Fruit fly (Drosophila melanogaster) whole organism, pupa: ENCODE results near the gene CG16984.

Experiments
- CG10348 ChIP-seq: fragments of 200-800 bp; sonication (Bioruptor generic); IDR thresholded peaks from 2 replicates; pipeline ENCODE4 v1.3.6; 2022; ENCODE audit warnings: missing biosample characterization, missing genetic modification characterization
- CG12605 ChIP-seq: fragments of 200-800 bp; sonication (Bioruptor generic); IDR thresholded peaks from 2 replicates; pipeline ENCODE4 v1.3.6; 2022; ENCODE audit warnings: missing biosample characterization, missing genetic modification characterization
- CG13204 ChIP-seq: fragments of 200-800 bp; sonication (Bioruptor generic); optimal IDR thresholded peaks from 2 replicates; lab custom pipeline; 2018; ENCODE audit warnings: missing biosample characterization, mild to moderate bottlenecking, missing genetic modification characterization, moderate library complexity
- CG14655 ChIP-seq: fragments of 200-800 bp; sonication (Bioruptor generic); optimal IDR thresholded peaks from 3 replicates; lab custom pipeline; 2017; ENCODE audit warnings: mild to moderate bottlenecking, missing biosample characterization, missing genetic modification reagents, missing genetic modification characterization
- CG15710 ChIP-seq: fragments of 200-800 bp; sonication (Bioruptor generic); optimal IDR thresholded peaks from 2 replicates; lab custom pipeline; 2018; ENCODE audit warnings: missing biosample characterization, mild to moderate bottlenecking, missing genetic modification characterization, moderate library complexity
- CG17806 ChIP-seq: fragments of 200-800 bp; sonication (Bioruptor generic); optimal IDR thresholded peaks from 2 replicates; lab custom pipeline; 2018; ENCODE audit warnings: missing biosample characterization, mild to moderate bottlenecking, missing genetic modification characterization, moderate library complexity
- CG32121 ChIP-seq: fragments of 200-800 bp; sonication (Bioruptor generic); IDR thresholded peaks from 2 replicates; pipeline ENCODE4 v1.3.6; 2022; ENCODE audit warnings: missing biosample characterization, missing genetic modification characterization
- CG34367 ChIP-seq: fragments of 200-800 bp; sonication (Bioruptor generic); optimal IDR thresholded peaks from 2 replicates; lab custom pipeline; 2018; ENCODE audit warnings: missing biosample characterization, mild to moderate bottlenecking, missing genetic modification characterization
- CG4496 ChIP-seq: fragments of 200-800 bp; sonication (Bioruptor generic); IDR thresholded peaks from 3 replicates; pipeline ENCODE4 v1.3.6; 2022; ENCODE audit warnings: missing biosample characterization, missing genetic modification characterization
- CG8159 ChIP-seq: fragments of 200-800 bp; sonication (Bioruptor generic); optimal IDR thresholded peaks from 3 replicates; lab custom pipeline; 2018; ENCODE audit warnings: missing biosample characterization, mild to moderate bottlenecking, missing genetic modification characterization, moderate library complexity
- CG8301 ChIP-seq: fragments of 200-800 bp; sonication (Bioruptor generic); optimal IDR thresholded peaks from 2 replicates; lab custom pipeline; 2018; ENCODE audit warnings: missing biosample characterization, mild to moderate bottlenecking, missing genetic modification characterization
- CG9948 ChIP-seq: fragments of 200-800 bp; sonication (Bioruptor generic); optimal IDR thresholded peaks from 2 replicates; lab custom pipeline; 2018; ENCODE audit warnings: missing biosample characterization, mild to moderate bottlenecking, missing genetic modification characterization, moderate library complexity
- D1 ChIP-seq: fragments of 200-800 bp; sonication (Bioruptor generic); optimal IDR thresholded peaks from 2 replicates; lab custom pipeline; 2018; ENCODE audit warnings: missing biosample characterization, mild to moderate bottlenecking, missing genetic modification characterization, moderate library complexity
- EcR ChIP-seq: fragments of 200-800 bp; sonication (Bioruptor generic); optimal IDR thresholded peaks from 3 replicates; lab custom pipeline; 2019; ENCODE audit warnings: missing biosample characterization, missing genetic modification characterization, mild to moderate bottlenecking, moderate library complexity, missing genetic modification reagents
- Ets98B ChIP-seq: fragments of 200-800 bp; sonication (Bioruptor generic); IDR thresholded peaks from 2 replicates; pipeline ENCODE4 v1.3.6; 2022; ENCODE audit warnings: missing biosample characterization, missing genetic modification characterization
- Pif1A ChIP-seq: fragments of 200-800 bp; sonication (Bioruptor generic); optimal IDR thresholded peaks from 3 replicates; lab custom pipeline; 2016; ENCODE audit warnings: missing biosample characterization, missing genetic modification characterization
- Pif1B ChIP-seq: fragments of 200-800 bp; sonication (Bioruptor generic); optimal IDR thresholded peaks from 3 replicates; lab custom pipeline; 2016; ENCODE audit warnings: missing biosample characterization, missing genetic modification characterization
- Snoo ChIP-seq: fragments of 200-800 bp; sonication (Bioruptor generic); optimal IDR thresholded peaks from 3 replicates; lab custom pipeline; 2017; ENCODE audit warnings: missing biosample characterization, mild to moderate bottlenecking, missing genetic modification characterization, inconsistent platforms
- fd96Ca ChIP-seq: fragments of 200-800 bp; sonication (Bioruptor generic); IDR thresholded peaks from 3 replicates; pipeline ENCODE4 v1.3.6; 2022; ENCODE audit warnings: missing biosample characterization, missing genetic modification characterization
- gl ChIP-seq: fragments of 200-800 bp; sonication (Bioruptor generic); optimal IDR thresholded peaks from 2 replicates; lab custom pipeline; 2018; ENCODE audit warnings: missing biosample characterization, mild to moderate bottlenecking, missing genetic modification characterization
- rn ChIP-seq: fragments of 200-800 bp; sonication (Bioruptor generic); IDR thresholded peaks from 2 replicates; pipeline ENCODE4 v1.3.6; 2022; ENCODE audit warnings: missing biosample characterization, missing genetic modification characterization

Gene CG16984

dm6 chr3L:2581857-2582256 is 13.7 kb upstream of the CG16984 start:
- TF ChIP-seq CG32121 (GFP tag; lab: Robert Waterston, UW) = peak; percentile 11
- no peak for TF ChIP-seq CG15710
- TF ChIP-seq gl = no peak
- no peak for TF ChIP-seq fd96Ca (GFP tag; lab: Robert Waterston, UW)
- TF ChIP-seq CG14655 (GFP tag; lab: Kevin White, UChicago) = no peak
- TF ChIP-seq CG10348 (GFP tag; lab: Robert Waterston, UW) = no peak; the same call in 1 of the 2 replicates
- TF ChIP-seq CG17806 (tag; lab: Kevin White, UChicago) = peak; percentile 9
- no peak for TF ChIP-seq CG9948

- TF ChIP-seq rn (peak; percentile 30; the same call in 1 of the 2 replicates), CG10348 (GFP tag; lab: Robert Waterston, UW) (0 out of 2 replicates have a peak, but pooled peaks have one; percentile 14), CG8301 (peak; percentile 80), fd96Ca (GFP tag; lab: Robert Waterston, UW) (peak; percentile 92), CG12605 (GFP tag; lab: Robert Waterston, UW) (peak; percentile 78), Snoo (tag; lab: Kevin White, UChicago) (no peak), Pif1B (GFP tag; lab: Kevin White, UChicago) (peak; percentile 36), CG17806 (tag; lab: Kevin White, UChicago) (peak; percentile 43), Ets98B (GFP tag; lab: Robert Waterston, UW) (peak; percentile 91), EcR (no peak), CG8159 (peak; percentile 32), CG9948 (peak; percentile 41), CG15710 (no peak), CG13204 (GFP tag; lab: Kevin White, UChicago) (no peak), gl (no peak), CG4496 (peak; percentile 89), CG32121 (GFP tag; lab: Robert Waterston, UW) (peak; percentile 69), CG14655 (GFP tag; lab: Kevin White, UChicago) (peak; percentile 66), CG34367 (tag; lab: Kevin White, UChicago) (peak; percentile 8), Pif1A (GFP tag; lab: Kevin White, UChicago) (peak; percentile 55), D1 (tag; lab: Kevin White, UChicago) (no peak)
These were observed 13.3 kb upstream of the CG16984 start for dm6 chr3L:2582290-2582689.

DNA sequence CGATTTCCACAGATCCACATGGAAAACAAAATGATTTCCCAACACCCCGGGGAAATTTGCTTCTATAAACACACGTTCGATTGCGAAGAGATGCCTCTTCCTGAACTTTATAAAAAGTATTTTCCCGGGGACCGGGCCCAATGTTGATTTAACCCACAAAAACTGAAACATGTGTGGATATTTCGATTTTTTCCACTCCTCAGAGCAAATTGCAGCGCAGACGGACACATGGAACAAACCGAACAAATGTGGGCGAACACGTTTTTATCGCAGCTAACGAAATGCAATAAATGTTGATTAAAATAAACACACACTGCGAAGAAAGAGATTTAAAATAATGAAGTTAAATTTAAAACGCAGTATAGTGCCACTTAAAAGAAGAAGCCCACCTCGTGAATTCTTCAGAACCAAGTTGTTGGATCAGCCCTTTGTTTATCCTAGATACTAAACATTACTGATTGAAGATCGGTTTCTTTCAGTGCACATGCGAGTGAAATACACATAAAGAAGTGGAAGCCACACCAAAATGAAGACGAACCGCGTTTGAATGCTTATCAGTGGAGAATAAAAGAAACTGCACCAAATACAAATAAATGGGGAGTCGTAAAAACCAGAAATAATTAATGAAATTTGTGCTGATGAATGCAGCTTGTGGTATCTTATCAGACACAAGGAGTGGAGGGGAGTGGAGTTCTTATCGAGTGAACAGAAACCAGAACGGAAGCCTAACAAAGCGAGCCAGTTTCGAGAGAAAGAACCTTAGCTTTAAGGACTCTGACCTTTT is 12.6 kb upstream of the CG16984 start:
- TF ChIP-seq EcR = no peak
- TF ChIP-seq Pif1B (GFP tag; lab: Kevin White, UChicago) = peak; percentile 75
- TF ChIP-seq CG15710 = peak; percentile 72
- peak; percentile 77 for TF ChIP-seq CG17806 (tag; lab: Kevin White, UChicago)
- TF ChIP-seq Snoo (tag; lab: Kevin White, UChicago) = peak; percentile 83
- TF ChIP-seq CG32121 (GFP tag; lab: Robert Waterston, UW) = peak; percentile 85
- peak; percentile 66 for TF ChIP-seq CG8301
- peak; percentile 79 for TF ChIP-seq Pif1A (GFP tag; lab: Kevin White, UChicago)
- TF ChIP-seq CG8159 = peak; percentile 76
- no peak for TF ChIP-seq CG10348 (GFP tag; lab: Robert Waterston, UW)
- peak; percentile 85 for TF ChIP-seq Ets98B (GFP tag; lab: Robert Waterston, UW)
- TF ChIP-seq CG12605 (GFP tag; lab: Robert Waterston, UW) = peak; percentile 45
- TF ChIP-seq gl = peak; percentile 32
- TF ChIP-seq CG34367 (tag; lab: Kevin White, UChicago) = peak; percentile 44
- TF ChIP-seq fd96Ca (GFP tag; lab: Robert Waterston, UW) = peak; percentile 92
- peak; percentile 0 for TF ChIP-seq D1 (tag; lab: Kevin White, UChicago)
- peak; percentile 60 for TF ChIP-seq CG9948
- TF ChIP-seq CG13204 (GFP tag; lab: Kevin White, UChicago) = no peak
- peak; percentile 94 for TF ChIP-seq CG4496
- TF ChIP-seq CG14655 (GFP tag; lab: Kevin White, UChicago) = peak; percentile 71
- peak; percentile 75 for TF ChIP-seq rn

DNA sequence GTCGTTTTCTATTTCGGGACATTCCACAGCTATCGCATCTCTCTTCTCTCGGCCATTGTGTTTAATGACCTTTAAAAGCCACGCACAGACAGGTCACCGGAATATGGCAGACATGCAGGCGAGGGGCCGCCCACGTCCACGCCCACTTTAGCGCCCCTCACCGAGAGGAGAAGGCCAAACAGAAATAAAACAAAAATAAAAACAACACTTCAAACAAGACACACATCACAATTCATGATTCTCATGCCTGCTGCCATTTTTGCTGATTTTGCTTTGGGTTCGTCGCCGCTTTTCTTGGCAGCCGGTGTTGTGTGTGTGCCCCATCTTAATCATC is 12.1 kb upstream of the CG16984 start:
- TF ChIP-seq EcR = peak; percentile 79
- peak; percentile 9; the same call in 1 of the 2 replicates for TF ChIP-seq CG32121 (GFP tag; lab: Robert Waterston, UW)
- TF ChIP-seq Ets98B (GFP tag; lab: Robert Waterston, UW) = no peak
- TF ChIP-seq CG34367 (tag; lab: Kevin White, UChicago) = no peak
- no peak for TF ChIP-seq Pif1B (GFP tag; lab: Kevin White, UChicago)

- TF ChIP-seq CG14655 (GFP tag; lab: Kevin White, UChicago) (peak; percentile 91), CG9948 (peak; percentile 88), CG12605 (GFP tag; lab: Robert Waterston, UW) (no peak), Pif1A (GFP tag; lab: Kevin White, UChicago) (peak; percentile 81), Pif1B (GFP tag; lab: Kevin White, UChicago) (peak; percentile 71), fd96Ca (GFP tag; lab: Robert Waterston, UW) (no peak; the same call in 1 of the 3 replicates), Snoo (tag; lab: Kevin White, UChicago) (peak; percentile 51), gl (peak; percentile 72), CG4496 (peak; percentile 75), CG34367 (tag; lab: Kevin White, UChicago) (peak; percentile 81), CG10348 (GFP tag; lab: Robert Waterston, UW) (peak; percentile 65), CG32121 (GFP tag; lab: Robert Waterston, UW) (peak; percentile 71), CG15710 (peak; percentile 87), CG8301 (peak; percentile 91), CG17806 (tag; lab: Kevin White, UChicago) (peak; percentile 77), D1 (tag; lab: Kevin White, UChicago) (no peak), Ets98B (GFP tag; lab: Robert Waterston, UW) (peak; percentile 31), rn (no peak), CG13204 (GFP tag; lab: Kevin White, UChicago) (peak; percentile 62), EcR (peak; percentile 79), CG8159 (peak; percentile 89)
These were observed 11.3 kb upstream of the CG16984 start for dm6 chr3L:2584119-2584805.
